Fruit fly (Drosophila melanogaster) whole organism, embryonic: Measurements from ENCODE around the gene Cdc7.
A peak's percentile ranks its signal among the peaks of the same experiment; 100 is the strongest.

Experiments
- Atf6 ChIP-seq: fragments of 200-800 bp; sonication (Bioruptor generic); IDR thresholded peaks from 2 replicates; pipeline ENCODE4 v1.3.6; 2022; ENCODE audit warnings: missing biosample characterization, missing genetic modification characterization
- C15 ChIP-seq: fragments of 200-800 bp; sonication (Bioruptor generic); IDR thresholded peaks from 3 replicates; pipeline ENCODE4 v1.3.6; 2022; ENCODE audit warnings: missing biosample characterization, missing genetic modification characterization
- CG12299 ChIP-seq: fragments of 200-800 bp; sonication (Bioruptor generic); optimal IDR thresholded peaks from 2 replicates; lab custom pipeline; 2018; ENCODE audit warnings: missing biosample characterization, mild to moderate bottlenecking, missing genetic modification characterization
- CG12391 ChIP-seq: fragments of 200-800 bp; sonication (Bioruptor generic); optimal IDR thresholded peaks from 3 replicates; lab custom pipeline; 2018; ENCODE audit warnings: missing biosample characterization, mild to moderate bottlenecking, missing genetic modification characterization, moderate library complexity
- CG13424 ChIP-seq: fragments of 200-800 bp; sonication (Bioruptor generic); optimal IDR thresholded peaks from 2 replicates; lab custom pipeline; 2019; ENCODE audit warnings: missing biosample characterization, mild to moderate bottlenecking, missing genetic modification characterization, moderate library complexity
- CG14667 ChIP-seq: fragments of 200-800 bp; sonication (Bioruptor generic); IDR thresholded peaks from 2 replicates; pipeline ENCODE4 v1.3.6; 2022; ENCODE audit warnings: missing biosample characterization, missing genetic modification characterization
- CG15269 ChIP-seq: fragments of 200-800 bp; sonication (Bioruptor generic); optimal IDR thresholded peaks from 2 replicates; lab custom pipeline; 2018; ENCODE audit warnings: missing biosample characterization, mild to moderate bottlenecking, missing genetic modification characterization, moderate library complexity
- CG16815 ChIP-seq: fragments of 200-800 bp; sonication (Bioruptor generic); optimal IDR thresholded peaks from 3 replicates; lab custom pipeline; 2017; ENCODE audit warnings: missing biosample characterization, mild to moderate bottlenecking, missing genetic modification characterization
- CG17359 ChIP-seq: fragments of 200-800 bp; sonication (Bioruptor generic); optimal IDR thresholded peaks from 3 replicates; lab custom pipeline; 2018; ENCODE audit warnings: missing biosample characterization, mild to moderate bottlenecking, missing genetic modification characterization, moderate library complexity
- CG17361 ChIP-seq: fragments of 200-800 bp; sonication (Bioruptor generic); IDR thresholded peaks from 3 replicates; pipeline ENCODE4 v1.3.6; 2022; ENCODE audit warnings: missing biosample characterization, missing genetic modification characterization
- CG17912 ChIP-seq: fragments of 200-800 bp; sonication (Bioruptor generic); optimal IDR thresholded peaks from 2 replicates; lab custom pipeline; 2018; ENCODE audit warnings: missing biosample characterization, mild to moderate bottlenecking, missing genetic modification characterization
- CG18262 ChIP-seq: fragments of 200-800 bp; optimal IDR thresholded peaks from 3 replicates; lab custom pipeline; 2019; ENCODE audit warnings: missing biosample characterization, mild to moderate bottlenecking, missing genetic modification characterization, moderate library complexity
- CG2678 ChIP-seq: fragments of 200-800 bp; sonication (Bioruptor generic); optimal IDR thresholded peaks from 3 replicates; lab custom pipeline; 2019; ENCODE audit warnings: missing biosample characterization, mild to moderate bottlenecking, missing genetic modification characterization, moderate library complexity
- CG34422 ChIP-seq: fragments of 200-800 bp; sonication (Bioruptor generic); IDR thresholded peaks from 3 replicates; pipeline ENCODE4 v1.3.6; 2022; ENCODE audit warnings: missing biosample characterization, missing genetic modification characterization
- CG4424 ChIP-seq: fragments of 200-800 bp; sonication (Bioruptor generic); optimal IDR thresholded peaks from 3 replicates; lab custom pipeline; 2016; ENCODE audit warnings: missing biosample characterization, missing genetic modification characterization
- CG4730 ChIP-seq: fragments of 200-800 bp; sonication (Bioruptor generic); IDR thresholded peaks from 2 replicates; pipeline ENCODE4 v1.3.6; 2022; ENCODE audit warnings: missing biosample characterization, missing genetic modification characterization
- CG6254 ChIP-seq: fragments of 200-800 bp; sonication (Bioruptor generic); optimal IDR thresholded peaks from 3 replicates; lab custom pipeline; 2017; ENCODE audit warnings: mild to moderate bottlenecking, missing biosample characterization, missing genetic modification reagents, missing genetic modification characterization
- CG7839 ChIP-seq: fragments of 200-800 bp; sonication (Bioruptor generic); optimal IDR thresholded peaks from 3 replicates; lab custom pipeline; 2018; ENCODE audit warnings: missing biosample characterization, mild to moderate bottlenecking, missing genetic modification characterization, moderate library complexity
- CG8359 ChIP-seq: fragments of 200-800 bp; sonication (Bioruptor generic); optimal IDR thresholded peaks from 2 replicates; lab custom pipeline; 2017; ENCODE audit warnings: missing biosample characterization, mild to moderate bottlenecking, missing genetic modification characterization, borderline replicate concordance
- CG9876 ChIP-seq: fragments of 200-800 bp; sonication (Bioruptor generic); optimal IDR thresholded peaks from 2 replicates; lab custom pipeline; 2016; ENCODE audit warnings: missing biosample characterization, missing genetic modification characterization
- CoRest ChIP-seq: fragments of 200-800 bp; sonication (Bioruptor generic); optimal IDR thresholded peaks from 3 replicates; lab custom pipeline; 2018; ENCODE audit warnings: missing biosample characterization, mild to moderate bottlenecking, missing genetic modification characterization, moderate library complexity
- Drgx ChIP-seq: fragments of 200-800 bp; sonication (Bioruptor generic); IDR thresholded peaks from 2 replicates; pipeline ENCODE4 v1.3.6; 2022; ENCODE audit warnings: missing biosample characterization, missing genetic modification characterization
- Hr78 ChIP-seq, 2 experiments: fragments of 200-800 bp in 1 of 2; fragments of >200 bp in 1 of 2; sonication (Bioruptor generic) in 1 of 2; optimal IDR thresholded peaks; 2 replicates each; lab custom pipeline; 2017 to 2019; ENCODE audit warnings: missing biosample characterization in 2 of 2, missing genetic modification characterization in 2 of 2, mild to moderate bottlenecking in 1 of 2, moderate library complexity in 1 of 2
- MBD-R2 ChIP-seq: fragments of 200-800 bp; sonication (Bioruptor generic); IDR thresholded peaks from 2 replicates; pipeline ENCODE4 v1.3.6; 2022; ENCODE audit warnings: missing biosample characterization, missing genetic modification characterization
- Mad ChIP-seq: fragments of 200-800 bp; sonication (Bioruptor generic); optimal IDR thresholded peaks from 2 replicates; lab custom pipeline; 2016; ENCODE audit warnings: missing biosample characterization, missing genetic modification characterization
- Med ChIP-seq: fragments of 200-800 bp; sonication (Bioruptor generic); peaks from one replicate; lab custom pipeline; 2016; ENCODE audit warnings: missing biosample characterization, missing genetic modification characterization, mild to moderate bottlenecking, inconsistent platforms, moderate library complexity
- Rfx ChIP-seq: fragments of 200-800 bp; sonication (Bioruptor generic); IDR thresholded peaks from 2 replicates; pipeline ENCODE4 v1.3.6; 2022; ENCODE audit warnings: missing biosample characterization, missing genetic modification characterization
- Rx ChIP-seq: fragments of 200-800 bp; sonication (Bioruptor generic); IDR thresholded peaks from 2 replicates; pipeline ENCODE4 v1.3.6; 2022; ENCODE audit warnings: missing biosample characterization, missing genetic modification characterization
- Ssrp ChIP-seq: fragments of 200-800 bp; sonication (Bioruptor generic); optimal IDR thresholded peaks from 2 replicates; lab custom pipeline; 2018; ENCODE audit warnings: missing biosample characterization, mild to moderate bottlenecking, missing genetic modification characterization, moderate library complexity
- Xbp1 ChIP-seq: fragments of 200-800 bp; sonication (Bioruptor generic); optimal IDR thresholded peaks from 3 replicates; lab custom pipeline; 2016; ENCODE audit warnings: missing biosample characterization, mild to moderate bottlenecking, missing genetic modification characterization
- amos ChIP-seq: fragments of 200-800 bp; sonication (Bioruptor generic); IDR thresholded peaks from 2 replicates; pipeline ENCODE4 v1.3.6; 2022; ENCODE audit warnings: missing biosample characterization, missing genetic modification characterization; ENCODE audit not compliant: partially characterized antibody
- ap ChIP-seq: fragments of 200-800 bp; sonication (Bioruptor generic); IDR thresholded peaks from 2 replicates; pipeline ENCODE4 v1.3.6; 2022; ENCODE audit warnings: missing biosample characterization, missing genetic modification characterization
- corto ChIP-seq: fragments of 200-800 bp; sonication (Bioruptor generic); optimal IDR thresholded peaks from 2 replicates; lab custom pipeline; 2016; ENCODE audit warnings: missing biosample characterization, mild to moderate bottlenecking, missing genetic modification characterization, moderate library complexity
- crol ChIP-seq: fragments of 200-800 bp; sonication (Bioruptor generic); IDR thresholded peaks from 2 replicates; pipeline ENCODE4 v1.3.6; 2022; ENCODE audit warnings: missing biosample characterization, missing genetic modification characterization
- dimm ChIP-seq: fragments of 200-800 bp; sonication (Bioruptor generic); IDR thresholded peaks from 2 replicates; pipeline ENCODE4 v1.3.6; 2022; ENCODE audit warnings: missing biosample characterization, missing genetic modification characterization
- gsb-n ChIP-seq: fragments of 200-800 bp; sonication (Bioruptor generic); optimal IDR thresholded peaks from 3 replicates; lab custom pipeline; 2018; ENCODE audit warnings: missing biosample characterization, mild to moderate bottlenecking, missing genetic modification characterization
- ham ChIP-seq: fragments of 200-800 bp; sonication (Bioruptor generic); IDR thresholded peaks from 2 replicates; pipeline ENCODE4 v1.3.6; 2022; ENCODE audit warnings: missing biosample characterization, missing genetic modification characterization
- hbn ChIP-seq: fragments of 200-800 bp; sonication (Bioruptor generic); IDR thresholded peaks from 2 replicates; pipeline ENCODE4 v1.3.6; 2022; ENCODE audit warnings: missing biosample characterization, missing genetic modification characterization; ENCODE audit not compliant: partially characterized antibody
- lola ChIP-seq, 3 experiments: fragments of >200 bp in 2 of 3; fragments of 200-800 bp in 1 of 3; sonication (Bioruptor generic) in 1 of 3; optimal IDR thresholded peaks; 2 replicates each; lab custom pipeline; 2017 to 2019; ENCODE audit warnings: missing biosample characterization in 3 of 3, missing genetic modification characterization in 3 of 3, mild to moderate bottlenecking in 1 of 3, moderate library complexity in 1 of 3
- oc ChIP-seq: fragments of 200-800 bp; sonication (Bioruptor generic); optimal IDR thresholded peaks from 2 replicates; lab custom pipeline; 2018; ENCODE audit warnings: missing biosample characterization, mild to moderate bottlenecking, missing genetic modification characterization, moderate library complexity
- row ChIP-seq: fragments of 200-800 bp; sonication (Bioruptor generic); IDR thresholded peaks from 3 replicates; pipeline ENCODE4 v1.3.6; 2022; ENCODE audit warnings: missing biosample characterization, missing genetic modification characterization
- sc ChIP-seq, 3 experiments: fragments of >200 bp in 2 of 3; fragments of 200-800 bp in 1 of 3; sonication (Bioruptor generic) in 1 of 3; optimal IDR thresholded peaks; 2 replicates in 2 of 3; 3 replicates in 1 of 3; lab custom pipeline; 2017; ENCODE audit warnings: mild to moderate bottlenecking in 1 of 3, missing biosample characterization in 1 of 3, missing genetic modification characterization in 1 of 3, missing genetic modification reagents in 1 of 3
- sisA ChIP-seq: fragments of 200-800 bp; sonication (Bioruptor generic); IDR thresholded peaks from 2 replicates; pipeline ENCODE4 v1.3.6; 2022; ENCODE audit warnings: missing biosample characterization, missing genetic modification characterization
- sqz ChIP-seq: fragments of 200-800 bp; sonication (Bioruptor generic); optimal IDR thresholded peaks from 3 replicates; lab custom pipeline; 2018; ENCODE audit warnings: missing biosample characterization, mild to moderate bottlenecking, missing genetic modification characterization
- trem ChIP-seq: fragments of 200-800 bp; optimal IDR thresholded peaks from 3 replicates; lab custom pipeline; 2019; ENCODE audit warnings: missing biosample characterization, mild to moderate bottlenecking, missing genetic modification characterization, moderate library complexity
- unpg ChIP-seq: fragments of 200-800 bp; sonication (Bioruptor generic); optimal IDR thresholded peaks from 3 replicates; lab custom pipeline; 2018; ENCODE audit warnings: missing biosample characterization, mild to moderate bottlenecking, missing genetic modification characterization, moderate library complexity
- zfh1 ChIP-seq: fragments of 200-800 bp; sonication (Bioruptor generic); IDR thresholded peaks from 3 replicates; pipeline ENCODE4 v1.3.6; 2022; ENCODE audit warnings: missing biosample characterization, missing genetic modification characterization

Gene Cdc7

DNA sequence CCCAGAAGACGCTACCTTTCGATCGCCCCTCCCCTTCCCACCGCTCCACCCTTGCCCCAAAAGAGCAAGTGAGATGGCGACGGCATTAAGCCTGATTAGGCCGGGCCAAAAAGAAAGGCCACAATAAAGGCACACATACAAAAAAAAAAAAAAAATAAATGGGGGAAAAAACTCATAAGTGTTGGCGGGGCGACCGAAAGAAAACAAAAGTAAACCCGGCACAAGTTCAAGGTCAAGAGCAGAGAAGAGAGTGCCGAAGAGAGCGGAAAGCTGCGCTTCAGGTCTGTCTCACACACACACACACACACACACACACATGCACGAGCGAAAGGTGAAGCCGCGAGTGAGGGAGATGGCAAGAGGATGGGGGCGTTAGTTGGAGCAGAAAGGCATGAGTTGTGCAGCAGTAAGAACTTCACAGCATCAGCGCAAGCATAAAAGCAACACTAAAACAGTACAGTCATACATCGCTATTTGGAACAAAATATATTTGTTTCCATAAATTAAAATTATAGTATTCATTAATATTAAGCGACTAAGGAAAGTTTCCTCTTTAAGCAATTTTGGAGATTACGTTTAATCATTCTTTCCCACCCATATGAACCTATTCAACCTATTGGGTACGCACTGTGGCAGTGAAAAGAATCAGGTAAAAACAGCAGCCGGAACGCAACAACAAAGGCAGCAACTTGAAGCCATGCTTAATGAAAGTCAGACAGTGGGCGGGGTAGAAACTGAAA is 30.2 kb upstream of the Cdc7 start (continued):
- TF ChIP-seq CG13424 (tag; lab: Kevin White, UChicago) (peak; percentile 27), CG12391 (tag; lab: Kevin White, UChicago) (peak; percentile 20), Ssrp (tag; lab: Kevin White, UChicago) (peak; percentile 23), ap (GFP tag; lab: Robert Waterston, UW) (no peak), unpg (peak; percentile 32), CG15269 (tag; lab: Kevin White, UChicago) (peak; percentile 15), row (GFP tag; lab: Robert Waterston, UW) (peak; percentile 62), ham (GFP tag; lab: Robert Waterston, UW) (no peak), CG9876 (GFP tag; lab: Kevin White, UChicago) (no peak), crol (0 out of 2 replicates have a peak, but pooled peaks have one; percentile 9), CG4424 (GFP tag; lab: Kevin White, UChicago) (peak; percentile 39), Hr78 (GFP tag; optimal IDR thresholded peaks at IDR 0.05; lab: Kevin White, UChicago) (peak in 1 of 2 experiments; percentile 50), gsb-n (tag; lab: Kevin White, UChicago) (peak; percentile 21), trem (peak; percentile 11), CG7839 (peak; percentile 49), CG34422 (0 out of 3 replicates have a peak, but pooled peaks have one; percentile 28), CG17359 (tag; lab: Kevin White, UChicago) (no peak), CG17912 (GFP tag; lab: Kevin White, UChicago) (no peak), Drgx (GFP tag; lab: Robert Waterston, UW) (peak; percentile 46; the same call in 1 of the 2 replicates), CoRest (peak; percentile 20), MBD-R2 (no peak), CG2678 (peak; percentile 48), corto (GFP tag; lab: Kevin White, UChicago) (peak; percentile 67), hbn (GFP tag; lab: Robert Waterston, UW) (no peak), sc (optimal IDR thresholded peaks at IDR 0.05; lab: Kevin White, UChicago) (no peak), sc (GFP tag; optimal IDR thresholded peaks at IDR 0.05; lab: Kevin White, UChicago) (peak; percentile 5), CG8359 (GFP tag; lab: Kevin White, UChicago) (no peak), lola (GFP tag; optimal IDR thresholded peaks at IDR 0.05; lab: Kevin White, UChicago) (peak in 1 of 3 experiments; percentile 54), CG14667 (GFP tag; lab: Robert Waterston, UW) (no peak), oc (tag; lab: Kevin White, UChicago) (peak; percentile 84), Rfx (GFP tag; lab: Robert Waterston, UW) (peak; percentile 56; the same call in 1 of the 2 replicates), CG12299 (tag; lab: Kevin White, UChicago) (no peak), CG4730 (0 out of 2 replicates have a peak, but pooled peaks have one; percentile 31), Rx (0 out of 2 replicates have a peak, but pooled peaks have one; percentile 23), C15 (GFP tag; lab: Robert Waterston, UW) (no peak), sisA (GFP tag; lab: Robert Waterston, UW) (0 out of 2 replicates have a peak, but pooled peaks have one; percentile 24), Atf6 (GFP tag; lab: Robert Waterston, UW) (no peak), zfh1 (peak; percentile 70), CG16815 (GFP tag; lab: Kevin White, UChicago) (peak; percentile 4), CG18262 (tag; lab: Kevin White, UChicago) (peak; percentile 49), Med (GFP tag; lab: Kevin White, UChicago) (peak; percentile 51), amos (GFP tag; lab: Robert Waterston, UW) (no peak), sqz (GFP tag; lab: Kevin White, UChicago) (peak; percentile 69), Mad (GFP tag; lab: Kevin White, UChicago) (no peak), dimm (GFP tag; lab: Robert Waterston, UW) (peak; percentile 11; the same call in 1 of the 2 replicates), Xbp1 (GFP tag; lab: Kevin White, UChicago) (peak; percentile 10), CG17361 (GFP tag; lab: Robert Waterston, UW) (0 out of 3 replicates have a peak, but pooled peaks have one; percentile 28), CG6254 (GFP tag; lab: Kevin White, UChicago) (peak; percentile 2)
